Worm (Caenorhabditis elegans): ENCODE measurements around the gene clec-126.

- TF ChIP-seq lin-13 (GFP tag; optimal IDR thresholded peaks at IDR 0.05), result no peak
- no peak for TF ChIP-seq nhr-77 (tag; optimal IDR thresholded peaks at IDR 0.05)
- no peak for TF ChIP-seq nhr-11 (tag; optimal IDR thresholded peaks at IDR 0.05)
- no peak for TF ChIP-seq pqm-1 (tag; optimal IDR thresholded peaks at IDR 0.05)
- TF ChIP-seq aly-2 (tag; optimal IDR thresholded peaks at IDR 0.05), result no peak
- no peak for TF ChIP-seq madf-9 (GFP tag; conservative IDR thresholded peaks at IDR 0.05)
- TF ChIP-seq aha-1 (tag), result no peak
- TF ChIP-seq nhr-28 (tag; optimal IDR thresholded peaks at IDR 0.05), result peak; percentile 1
- no peak for TF ChIP-seq hlh-30 (tag; optimal IDR thresholded peaks at IDR 0.05; ENCODE audit: insufficient read depth)
- TF ChIP-seq ceh-32 (tag; optimal IDR thresholded peaks at IDR 0.05; ENCODE audit: poor library complexity), result no peak
- no peak for TF ChIP-seq nhr-42 (GFP tag; IDR thresholded peaks at IDR 0.05)
- no peak for TF ChIP-seq lsy-2 (tag; optimal IDR thresholded peaks at IDR 0.05)
- no peak for TF ChIP-seq rbr-2 (tag; optimal IDR thresholded peaks at IDR 0.05)
- TF ChIP-seq ama-1 (optimal IDR thresholded peaks at IDR 0.05), result no peak
Observed at ce11 chrII:3555281-3555680, 36.0 kb downstream of the clec-126 start.

Measured in whole organism, L4 larva.